Fruit fly (Drosophila melanogaster) whole organism, adult: ENCODE results near the gene Septin2.

ENCODE experiments used
- CG12768 ChIP-seq: fragments of 200-800 bp; sonication (Bioruptor generic); optimal IDR thresholded peaks from 2 replicates; lab custom pipeline; 2017; ENCODE audit warnings: missing biosample characterization, missing genetic modification characterization, mild to moderate bottlenecking, moderate library complexity, missing genetic modification reagents
- Clk ChIP-seq: fragments of 200-800 bp; sonication (Bioruptor generic); optimal IDR thresholded peaks from 2 replicates; lab custom pipeline; 2017; ENCODE audit warnings: missing biosample characterization, missing genetic modification characterization

DNA sequence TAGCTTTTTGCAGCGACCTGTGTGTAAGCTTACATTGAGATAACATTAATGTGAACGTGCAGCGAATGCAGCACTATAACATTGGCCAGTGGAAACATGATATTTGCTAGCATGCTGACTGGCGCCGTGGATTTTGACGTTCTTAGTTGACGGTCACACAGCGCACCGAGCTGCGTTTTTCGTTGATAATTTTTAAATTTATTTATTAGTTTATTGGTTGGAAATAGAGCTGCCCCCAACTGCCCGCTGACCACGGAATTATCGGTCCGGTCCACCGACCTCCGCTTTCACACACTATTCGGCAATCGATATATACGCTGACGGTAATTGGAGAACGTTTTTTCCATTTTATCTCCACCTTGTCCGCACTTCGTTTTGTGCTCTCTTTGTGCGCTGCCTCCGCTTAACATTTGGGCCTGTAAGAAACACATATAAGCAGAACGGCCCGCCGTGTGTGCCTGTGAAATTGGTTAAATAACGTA, 33.7 kb upstream of the Septin2 start, which contains the start of gene H:
- TF ChIP-seq CG12768 (no peak), Clk (no peak)
